Fruit fly (Drosophila melanogaster): Measurements from ENCODE around the gene Sxl.

DNA sequence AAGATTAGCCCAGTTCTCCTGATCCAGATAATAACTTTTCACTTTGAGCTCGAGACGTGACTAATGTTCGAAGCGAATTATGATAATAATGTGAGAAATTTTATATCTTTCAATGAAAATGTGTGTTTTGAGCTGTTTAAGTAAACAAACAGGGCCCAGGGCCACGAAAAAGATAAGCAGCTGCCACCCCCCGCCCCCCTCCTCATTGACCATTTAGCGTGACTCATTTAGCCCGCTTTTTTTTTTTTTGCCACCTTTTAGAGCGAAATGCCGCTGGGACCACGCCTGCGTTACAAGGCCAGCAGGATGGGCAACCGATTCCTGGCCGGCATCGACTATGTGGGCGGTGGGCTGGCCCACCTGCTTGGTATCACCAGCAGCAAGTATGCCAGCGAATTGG lies 7.7 kb upstream of the Sxl start:
- TF ChIP-seq sqz (GFP tag; optimal IDR thresholded peaks at IDR 0.05) (no peak), Lim3 (GFP tag; IDR thresholded peaks at IDR 0.05) (no peak), mld (GFP tag; IDR thresholded peaks at IDR 0.05; ENCODE audit: partially characterized antibody) (no peak), pnt (GFP tag; optimal IDR thresholded peaks at IDR 0.05) (no peak), br (optimal IDR thresholded peaks at IDR 0.05) (no peak)
